Fruit fly (Drosophila melanogaster) whole organism, adult: Measurements from ENCODE around the gene Sfp84E.

Experiments
- CG12768 ChIP-seq: fragments of 200-800 bp; sonication (Bioruptor generic); optimal IDR thresholded peaks from 2 replicates; lab custom pipeline; 2017; ENCODE audit warnings: missing biosample characterization, missing genetic modification characterization, mild to moderate bottlenecking, moderate library complexity, missing genetic modification reagents
- CG7045 ChIP-seq: fragments of 200-800 bp; sonication (Bioruptor generic); optimal IDR thresholded peaks from 2 replicates; lab custom pipeline; 2017; ENCODE audit warnings: missing biosample characterization, mild to moderate bottlenecking, missing genetic modification characterization
- Crg-1 ChIP-seq: fragments of 200-800 bp; sonication (Bioruptor generic); optimal IDR thresholded peaks from 2 replicates; lab custom pipeline; 2016; ENCODE audit warnings: missing biosample characterization, missing genetic modification characterization
- Mnt ChIP-seq: fragments of 200-800 bp; sonication (Bioruptor generic); optimal IDR thresholded peaks from 2 replicates; lab custom pipeline; 2016; ENCODE audit warnings: missing biosample characterization, mild to moderate bottlenecking, missing genetic modification characterization
- bab1 ChIP-seq: fragments of 200-800 bp; sonication (Bioruptor generic); optimal IDR thresholded peaks from 3 replicates; lab custom pipeline; 2019; ENCODE audit warnings: missing biosample characterization, mild to moderate bottlenecking, missing genetic modification characterization, moderate library complexity
- cic ChIP-seq: fragments of 200-800 bp; sonication (Bioruptor generic); optimal IDR thresholded peaks from 2 replicates; lab custom pipeline; 2017; ENCODE audit warnings: missing biosample characterization, mild to moderate bottlenecking, missing genetic modification characterization, moderate library complexity
- pad ChIP-seq: fragments of 200-800 bp; sonication (Bioruptor generic); optimal IDR thresholded peaks from 3 replicates; lab custom pipeline; 2017; ENCODE audit warnings: missing biosample characterization, missing genetic modification characterization, mild to moderate bottlenecking, moderate library complexity, missing genetic modification reagents
- tj ChIP-seq: fragments of 200-800 bp; sonication (Bioruptor generic); optimal IDR thresholded peaks from 3 replicates; lab custom pipeline; 2017; ENCODE audit warnings: missing biosample characterization, mild to moderate bottlenecking, missing genetic modification characterization, moderate library complexity
- toe ChIP-seq: fragments of 200-800 bp; sonication (Bioruptor generic); optimal IDR thresholded peaks from 2 replicates; lab custom pipeline; 2016; ENCODE audit warnings: missing biosample characterization, missing genetic modification characterization

dm6 chr3R:7990257-7990656 lies 10.1 kb upstream of the Sfp84E start:
- TF ChIP-seq bab1 (GFP tag; lab: Kevin White, UChicago) (no peak), Crg-1 (GFP tag; lab: Kevin White, UChicago) (no peak), CG7045 (no peak), pad (no peak), tj (GFP tag; lab: Kevin White, UChicago) (no peak), CG12768 (GFP tag; lab: Kevin White, UChicago) (no peak), cic (GFP tag; lab: Kevin White, UChicago) (no peak), toe (GFP tag; lab: Kevin White, UChicago) (no peak), Mnt (GFP tag; lab: Kevin White, UChicago) (no peak)
